Fruit fly (Drosophila melanogaster) whole organism, embryonic: ENCODE measurements around the gene HINT1.

Experiments used
- Atf6 ChIP-seq: fragments of 200-800 bp; sonication (Bioruptor generic); IDR thresholded peaks from 2 replicates; pipeline ENCODE4 v1.3.6; 2022; ENCODE audit warnings: missing biosample characterization, missing genetic modification characterization
- BEAF-32 ChIP-seq: fragments of 200-800 bp; sonication (Bioruptor generic); optimal IDR thresholded peaks from 3 replicates; lab custom pipeline; 2017; ENCODE audit warnings: missing biosample characterization, missing genetic modification characterization, mild to moderate bottlenecking, moderate library complexity, missing genetic modification reagents
- CG10209 ChIP-seq: fragments of 200-800 bp; sonication (Bioruptor generic); optimal IDR thresholded peaks from 3 replicates; lab custom pipeline; 2017; ENCODE audit warnings: missing biosample characterization, mild to moderate bottlenecking, missing genetic modification characterization, missing genetic modification reagents
- CG10565 ChIP-seq: fragments of 200-800 bp; sonication (Bioruptor generic); optimal IDR thresholded peaks from 3 replicates; lab custom pipeline; 2016; ENCODE audit warnings: missing biosample characterization, mild to moderate bottlenecking, missing genetic modification characterization
- CG10979 ChIP-seq: fragments of 200-800 bp; sonication (Bioruptor generic); optimal IDR thresholded peaks from 2 replicates; lab custom pipeline; 2018; ENCODE audit warnings: missing biosample characterization, mild to moderate bottlenecking, missing genetic modification characterization, moderate library complexity
- CG11398 ChIP-seq: fragments of 200-800 bp; sonication (Bioruptor generic); optimal IDR thresholded peaks from 2 replicates; lab custom pipeline; 2016; ENCODE audit warnings: missing biosample characterization, missing genetic modification characterization
- CG12391 ChIP-seq: fragments of 200-800 bp; sonication (Bioruptor generic); optimal IDR thresholded peaks from 3 replicates; lab custom pipeline; 2018; ENCODE audit warnings: missing biosample characterization, mild to moderate bottlenecking, missing genetic modification characterization, moderate library complexity
- CG13894 ChIP-seq: fragments of 200-800 bp; sonication (Bioruptor generic); optimal IDR thresholded peaks from 3 replicates; lab custom pipeline; 2018; ENCODE audit warnings: missing biosample characterization, mild to moderate bottlenecking, missing genetic modification characterization, moderate library complexity
- CG17361 ChIP-seq: fragments of 200-800 bp; sonication (Bioruptor generic); IDR thresholded peaks from 3 replicates; pipeline ENCODE4 v1.3.6; 2022; ENCODE audit warnings: missing biosample characterization, missing genetic modification characterization
- CG17829 ChIP-seq: fragments of 200-800 bp; optimal IDR thresholded peaks from 2 replicates; lab custom pipeline; 2019; ENCODE audit warnings: missing biosample characterization, mild to moderate bottlenecking, missing genetic modification characterization, moderate library complexity
- CG30020 ChIP-seq: fragments of 200-800 bp; optimal IDR thresholded peaks from 2 replicates; lab custom pipeline; 2019; ENCODE audit warnings: missing biosample characterization, mild to moderate bottlenecking, missing genetic modification characterization, moderate library complexity
- CG6791 ChIP-seq: fragments of 200-800 bp; sonication (Bioruptor generic); IDR thresholded peaks from 3 replicates; pipeline ENCODE4 v1.3.6; 2022; ENCODE audit warnings: missing biosample characterization, missing genetic modification characterization; ENCODE audit not compliant: partially characterized antibody
- CG7987 ChIP-seq: fragments of 200-800 bp; sonication (Bioruptor generic); optimal IDR thresholded peaks from 2 replicates; lab custom pipeline; 2018; ENCODE audit warnings: missing biosample characterization, mild to moderate bottlenecking, missing genetic modification characterization, moderate library complexity
- CG8359 ChIP-seq: fragments of 200-800 bp; sonication (Bioruptor generic); optimal IDR thresholded peaks from 2 replicates; lab custom pipeline; 2017; ENCODE audit warnings: missing biosample characterization, mild to moderate bottlenecking, missing genetic modification characterization, borderline replicate concordance
- CG8478 ChIP-seq: fragments of >200 bp; optimal IDR thresholded peaks from 2 replicates; lab custom pipeline; 2018
- CkIIα-i1 ChIP-seq: fragments of 200-800 bp; sonication (Bioruptor generic); IDR thresholded peaks from 2 replicates; pipeline ENCODE4 v1.3.6; 2022; ENCODE audit warnings: missing biosample characterization, missing genetic modification characterization
- Drgx ChIP-seq: fragments of 200-800 bp; sonication (Bioruptor generic); IDR thresholded peaks from 2 replicates; pipeline ENCODE4 v1.3.6; 2022; ENCODE audit warnings: missing biosample characterization, missing genetic modification characterization
- ERR ChIP-seq: fragments of 200-800 bp; sonication (Bioruptor generic); optimal IDR thresholded peaks from 2 replicates; lab custom pipeline; 2016; ENCODE audit warnings: missing biosample characterization, missing genetic modification characterization
- Elba2 ChIP-seq: fragments of 200-800 bp; sonication (Bioruptor generic); optimal IDR thresholded peaks from 3 replicates; lab custom pipeline; 2016; ENCODE audit warnings: missing biosample characterization, missing genetic modification characterization
- Fer2 ChIP-seq: fragments of 200-800 bp; sonication (Bioruptor generic); optimal IDR thresholded peaks from 2 replicates; lab custom pipeline; 2018; ENCODE audit warnings: missing biosample characterization, mild to moderate bottlenecking, missing genetic modification characterization, moderate library complexity
- HLH3B ChIP-seq: fragments of 200-800 bp; sonication (Bioruptor generic); IDR thresholded peaks from 2 replicates; pipeline ENCODE4 v1.3.6; 2022; ENCODE audit warnings: missing biosample characterization, missing genetic modification characterization
- Hr78 ChIP-seq, 2 experiments: fragments of 200-800 bp in 1 of 2; fragments of >200 bp in 1 of 2; sonication (Bioruptor generic) in 1 of 2; optimal IDR thresholded peaks; 2 replicates each; lab custom pipeline; 2017 to 2019; ENCODE audit warnings: missing biosample characterization in 2 of 2, missing genetic modification characterization in 2 of 2, mild to moderate bottlenecking in 1 of 2, moderate library complexity in 1 of 2
- MBD-R2 ChIP-seq: fragments of 200-800 bp; sonication (Bioruptor generic); IDR thresholded peaks from 2 replicates; pipeline ENCODE4 v1.3.6; 2022; ENCODE audit warnings: missing biosample characterization, missing genetic modification characterization
- Mad ChIP-seq: fragments of 200-800 bp; sonication (Bioruptor generic); optimal IDR thresholded peaks from 2 replicates; lab custom pipeline; 2016; ENCODE audit warnings: missing biosample characterization, missing genetic modification characterization
- Meics ChIP-seq: fragments of 200-800 bp; sonication (Bioruptor generic); optimal IDR thresholded peaks from 2 replicates; lab custom pipeline; 2017; ENCODE audit warnings: missing biosample characterization, mild to moderate bottlenecking, missing genetic modification characterization
- Oli ChIP-seq: fragments of 200-800 bp; sonication (Bioruptor generic); optimal IDR thresholded peaks from 2 replicates; lab custom pipeline; 2018; ENCODE audit warnings: missing biosample characterization, mild to moderate bottlenecking, missing genetic modification characterization, moderate library complexity
- Poxn ChIP-seq: fragments of 200-800 bp; sonication (Bioruptor generic); IDR thresholded peaks from 2 replicates; pipeline ENCODE4 v1.3.6; 2022; ENCODE audit warnings: missing biosample characterization, missing genetic modification characterization
- Ptx1 ChIP-seq: fragments of 200-800 bp; sonication (Bioruptor generic); IDR thresholded peaks from 2 replicates; pipeline ENCODE4 v1.3.6; 2022; ENCODE audit warnings: missing biosample characterization, missing genetic modification characterization
- Ssrp ChIP-seq: fragments of 200-800 bp; sonication (Bioruptor generic); optimal IDR thresholded peaks from 2 replicates; lab custom pipeline; 2018; ENCODE audit warnings: missing biosample characterization, mild to moderate bottlenecking, missing genetic modification characterization, moderate library complexity
- Xbp1 ChIP-seq: fragments of 200-800 bp; sonication (Bioruptor generic); optimal IDR thresholded peaks from 3 replicates; lab custom pipeline; 2016; ENCODE audit warnings: missing biosample characterization, mild to moderate bottlenecking, missing genetic modification characterization
- bigmax ChIP-seq: fragments of 200-800 bp; sonication (Bioruptor generic); optimal IDR thresholded peaks from 2 replicates; lab custom pipeline; 2018; ENCODE audit warnings: missing biosample characterization, mild to moderate bottlenecking, missing genetic modification characterization
- cato ChIP-seq: fragments of 200-800 bp; sonication (Bioruptor generic); optimal IDR thresholded peaks from 2 replicates; lab custom pipeline; 2016; ENCODE audit warnings: missing biosample characterization, missing genetic modification characterization, borderline replicate concordance
- chm ChIP-seq: fragments of 200-800 bp; sonication (Bioruptor generic); IDR thresholded peaks from 2 replicates; pipeline ENCODE4 v1.3.6; 2022; ENCODE audit warnings: missing biosample characterization, missing genetic modification characterization
- corto ChIP-seq: fragments of 200-800 bp; sonication (Bioruptor generic); optimal IDR thresholded peaks from 2 replicates; lab custom pipeline; 2016; ENCODE audit warnings: missing biosample characterization, mild to moderate bottlenecking, missing genetic modification characterization, moderate library complexity
- crol ChIP-seq: fragments of 200-800 bp; sonication (Bioruptor generic); IDR thresholded peaks from 2 replicates; pipeline ENCODE4 v1.3.6; 2022; ENCODE audit warnings: missing biosample characterization, missing genetic modification characterization
- eve ChIP-seq, 2 experiments: fragments of >200 bp; optimal IDR thresholded peaks; 2 replicates each; lab custom pipeline; 2017; ENCODE audit warnings: missing biosample characterization in 2 of 2, missing genetic modification characterization in 2 of 2
- fu2 ChIP-seq: fragments of 200-800 bp; sonication (Bioruptor generic); optimal IDR thresholded peaks from 2 replicates; lab custom pipeline; 2016; ENCODE audit warnings: missing biosample characterization, missing genetic modification characterization
- gem ChIP-seq: fragments of 200-800 bp; sonication (Bioruptor generic); optimal IDR thresholded peaks from 2 replicates; lab custom pipeline; 2019; ENCODE audit warnings: missing biosample characterization, mild to moderate bottlenecking, missing genetic modification characterization, moderate library complexity
- her ChIP-seq: fragments of 200-800 bp; sonication (Bioruptor generic); optimal IDR thresholded peaks from 2 replicates; lab custom pipeline; 2016; ENCODE audit warnings: missing biosample characterization, missing genetic modification characterization
- pfk ChIP-seq: fragments of 200-800 bp; sonication (Bioruptor generic); optimal IDR thresholded peaks from 2 replicates; lab custom pipeline; 2018; ENCODE audit warnings: missing biosample characterization, mild to moderate bottlenecking, missing genetic modification characterization, moderate library complexity
- phol ChIP-seq: fragments of 200-800 bp; sonication (Bioruptor generic); optimal IDR thresholded peaks from 3 replicates; lab custom pipeline; 2018; ENCODE audit warnings: missing biosample characterization, mild to moderate bottlenecking, missing genetic modification characterization, moderate library complexity
- prd ChIP-seq, 3 experiments: fragments of >200 bp in 2 of 3; fragments of 200-800 bp in 1 of 3; sonication (Bioruptor generic) in 1 of 3; optimal IDR thresholded peaks in 2 of 3; IDR thresholded peaks in 1 of 3; 2 replicates in 2 of 3; 3 replicates in 1 of 3; pipeline versions ENCODE4 v1.3.6 to Lab custom; 2017 to 2022; ENCODE audit warnings: missing biosample characterization in 1 of 3, missing genetic modification characterization in 1 of 3
- pum ChIP-seq: fragments of 200-800 bp; sonication (Bioruptor generic); optimal IDR thresholded peaks from 2 replicates; lab custom pipeline; 2016; ENCODE audit warnings: missing biosample characterization, missing genetic modification characterization
- pzg ChIP-seq: fragments of 200-800 bp; sonication (Bioruptor generic); optimal IDR thresholded peaks from 3 replicates; lab custom pipeline; 2018; ENCODE audit warnings: missing biosample characterization, mild to moderate bottlenecking, missing genetic modification characterization, moderate library complexity
- schlank ChIP-seq: fragments of 200-800 bp; sonication (Bioruptor generic); optimal IDR thresholded peaks from 2 replicates; lab custom pipeline; 2018; ENCODE audit warnings: missing biosample characterization, mild to moderate bottlenecking, missing genetic modification characterization
- sd ChIP-seq: fragments of 200-800 bp; sonication (Bioruptor generic); optimal IDR thresholded peaks from 3 replicates; lab custom pipeline; 2018; ENCODE audit warnings: missing biosample characterization, mild to moderate bottlenecking, missing genetic modification characterization, moderate library complexity
- stwl ChIP-seq: fragments of 200-800 bp; sonication (Bioruptor generic); optimal IDR thresholded peaks from 3 replicates; lab custom pipeline; 2018; ENCODE audit warnings: missing biosample characterization, mild to moderate bottlenecking, missing genetic modification characterization, moderate library complexity
- vfl ChIP-seq: fragments of 200-800 bp; sonication (Bioruptor generic); optimal IDR thresholded peaks from 2 replicates; lab custom pipeline; 2016; ENCODE audit warnings: missing biosample characterization, missing genetic modification characterization
- vvl ChIP-seq: fragments of 200-800 bp; sonication (Bioruptor generic); IDR thresholded peaks from 2 replicates; pipeline ENCODE4 v1.3.6; 2022; ENCODE audit warnings: missing biosample characterization, missing genetic modification characterization
- zfh2 ChIP-seq: fragments of 200-800 bp; sonication (Bioruptor generic); optimal IDR thresholded peaks from 2 replicates; lab custom pipeline; 2016; ENCODE audit warnings: missing biosample characterization, missing genetic modification characterization

HINT1 gene

dm6 chr2L:2751904-2752459 lies 18.0 kb upstream of the HINT1 start, which contains the start of gene Bacc (continued):
- peak; percentile 61 for TF ChIP-seq cato (GFP tag; lab: Kevin White, UChicago)
- TF ChIP-seq HLH3B, result no peak
- peak; percentile 59 for TF ChIP-seq Mad (GFP tag; lab: Kevin White, UChicago)
- no peak for TF ChIP-seq Elba2 (GFP tag; lab: Kevin White, UChicago)
- no peak for TF ChIP-seq CG7987 (GFP tag; lab: Kevin White, UChicago)
- TF ChIP-seq CG30020 (tag; lab: Kevin White, UChicago), result peak; percentile 26
- no peak for TF ChIP-seq vvl (GFP tag; lab: Robert Waterston, UW)
- TF ChIP-seq Ptx1 (GFP tag; lab: Robert Waterston, UW), result no peak
- no peak for TF ChIP-seq Poxn (GFP tag; lab: Robert Waterston, UW)
- peak; percentile 87 for TF ChIP-seq fu2 (GFP tag; lab: Kevin White, UChicago)
- TF ChIP-seq Meics (GFP tag; lab: Kevin White, UChicago), result peak; percentile 94
- no peak for TF ChIP-seq BEAF-32 (GFP tag; lab: Kevin White, UChicago)
- TF ChIP-seq vfl (GFP tag; lab: Kevin White, UChicago), result peak; percentile 82
- TF ChIP-seq pfk, result peak; percentile 80
- TF ChIP-seq CG10979, result peak; percentile 75
- TF ChIP-seq CG8478 (lab: Kevin White, UChicago), result no peak
- no peak for TF ChIP-seq CkIIα-i1 (GFP tag; lab: Robert Waterston, UW)
- TF ChIP-seq CG8359 (GFP tag; lab: Kevin White, UChicago), result peak; percentile 65
- TF ChIP-seq chm (GFP tag; lab: Robert Waterston, UW), result no peak
- TF ChIP-seq Drgx (GFP tag; lab: Robert Waterston, UW), result no peak
- no peak for TF ChIP-seq eve (GFP tag; optimal IDR thresholded peaks at IDR 0.05; lab: Kevin White, UChicago)
- no peak for TF ChIP-seq stwl
- no peak for TF ChIP-seq crol (GFP tag; lab: Robert Waterston, UW)
- TF ChIP-seq corto (GFP tag; lab: Kevin White, UChicago), result peak; percentile 83
- no peak for TF ChIP-seq MBD-R2
- TF ChIP-seq Ssrp (tag; lab: Kevin White, UChicago), result peak; percentile 81
- TF ChIP-seq Fer2, result peak; percentile 70
- TF ChIP-seq Xbp1, result peak; percentile 73
- TF ChIP-seq gem (tag; lab: Kevin White, UChicago), result peak; percentile 91
- TF ChIP-seq Hr78 (GFP tag; optimal IDR thresholded peaks at IDR 0.05; lab: Kevin White, UChicago), result peak in 1 of 2 experiments; percentile 41
- peak; percentile 87 for TF ChIP-seq ERR (GFP tag; lab: Kevin White, UChicago)
- no peak for TF ChIP-seq pzg (GFP tag; lab: Kevin White, UChicago)
- peak; percentile 83 for TF ChIP-seq CG12391
- peak; percentile 73 for TF ChIP-seq CG17829 (tag; lab: Kevin White, UChicago)
- peak; percentile 70 for TF ChIP-seq pum (GFP tag; lab: Kevin White, UChicago)
- peak; percentile 88 for TF ChIP-seq CG11398
- TF ChIP-seq her, result peak; percentile 88
- peak; percentile 89 for TF ChIP-seq phol
- TF ChIP-seq CG6791 (GFP tag; lab: Robert Waterston, UW), result no peak
- TF ChIP-seq Oli (tag; lab: Kevin White, UChicago), result peak; percentile 93
- no peak for TF ChIP-seq CG13894
- TF ChIP-seq zfh2 (GFP tag; lab: Kevin White, UChicago), result peak; percentile 90
- TF ChIP-seq CG17361 (GFP tag; lab: Robert Waterston, UW), result no peak
- TF ChIP-seq prd (optimal IDR thresholded peaks at IDR 0.05; lab: Kevin White, UChicago), result no peak
- TF ChIP-seq prd (GFP tag; IDR thresholded peaks at IDR 0.05; lab: Robert Waterston, UW), result no peak
- peak; percentile 28 for TF ChIP-seq sd (tag; lab: Kevin White, UChicago)
- TF ChIP-seq CG10565, result peak; percentile 65
- TF ChIP-seq schlank (tag; lab: Kevin White, UChicago), result peak; percentile 77
- TF ChIP-seq Atf6 (GFP tag; lab: Robert Waterston, UW), result no peak
- peak; percentile 93 for TF ChIP-seq CG10209 (GFP tag; lab: Kevin White, UChicago)
- TF ChIP-seq bigmax (GFP tag; lab: Kevin White, UChicago), result no peak
